Fruit fly (Drosophila melanogaster): ENCODE data around the gene moi.

Gene moi

dm6 chr3R:18274328-18275098, 19.2 kb downstream of the moi start, which contains the start of the genes Vps39 and eIF1A (continued):
- TF ChIP-seq gro (GFP tag; optimal IDR thresholded peaks at IDR 0.05) (peak; percentile 43), NC2β (GFP tag; optimal IDR thresholded peaks at IDR 0.05) (peak; percentile 50), Gsc (GFP tag; IDR thresholded peaks at IDR 0.05) (no peak), CG9932 (GFP tag; IDR thresholded peaks at IDR 0.05) (peak; percentile 68), tna (GFP tag; IDR thresholded peaks at IDR 0.05; ENCODE audit: partially characterized antibody) (peak; percentile 83), CG9215 (GFP tag; IDR thresholded peaks at IDR 0.05) (peak; percentile 48), CG9876 (GFP tag; optimal IDR thresholded peaks at IDR 0.05) (no peak), CG16813 (GFP tag; IDR thresholded peaks at IDR 0.05; ENCODE audit: partially characterized antibody) (peak; percentile 91), lilli (GFP tag; optimal IDR thresholded peaks at IDR 0.05) (peak; percentile 70), CG2678 (tag; optimal IDR thresholded peaks at IDR 0.05) (no peak), HLH3B (GFP tag; IDR thresholded peaks at IDR 0.05) (no peak; the same call in 1 of the 2 replicates), CG2116 (GFP tag; optimal IDR thresholded peaks at IDR 0.05) (peak; percentile 80), zen2 (GFP tag; IDR thresholded peaks at IDR 0.05; ENCODE audit: partially characterized antibody) (peak; percentile 71; the same call in 1 of the 3 replicates), ttk (GFP tag; IDR thresholded peaks at IDR 0.05) (no peak), CG7556 (GFP tag; optimal IDR thresholded peaks at IDR 0.05) (peak; percentile 36), prd (optimal IDR thresholded peaks at IDR 0.05) (no peak), prd (GFP tag; IDR thresholded peaks at IDR 0.05) (peak; percentile 26; the same call in 1 of the 3 replicates), D (optimal IDR thresholded peaks at IDR 0.05) (peak; percentile 72), D (GFP tag; optimal IDR thresholded peaks at IDR 0.05) (no peak), CG42726 (GFP tag; IDR thresholded peaks at IDR 0.05; ENCODE audit: partially characterized antibody) (no peak), Mad (GFP tag; optimal IDR thresholded peaks at IDR 0.05) (peak; percentile 42), GATAe (GFP tag; conservative IDR thresholded peaks at IDR 0.05) (no peak), CG6272 (GFP tag; IDR thresholded peaks at IDR 0.05) (peak; percentile 36; the same call in 1 of the 2 replicates), amos (GFP tag; IDR thresholded peaks at IDR 0.05; ENCODE audit: partially characterized antibody) (peak; percentile 82), pho (GFP tag; optimal IDR thresholded peaks at IDR 0.05) (peak; percentile 64), wdn (GFP tag; IDR thresholded peaks at IDR 0.05) (peak; percentile 19; the same call in 1 of the 2 replicates), CG9817 (tag; optimal IDR thresholded peaks at IDR 0.05) (peak; percentile 46), CG10209 (GFP tag; optimal IDR thresholded peaks at IDR 0.05) (no peak), az2 (GFP tag; optimal IDR thresholded peaks at IDR 0.05) (peak; percentile 10), Lhr (GFP tag; optimal IDR thresholded peaks at IDR 0.05) (peak; percentile 67), crol (GFP tag; IDR thresholded peaks at IDR 0.05) (no peak), CG30403 (GFP tag; optimal IDR thresholded peaks at IDR 0.05) (peak; percentile 67), tio (GFP tag; optimal IDR thresholded peaks at IDR 0.05) (no peak), chm (GFP tag; IDR thresholded peaks at IDR 0.05) (no peak), CG8944 (GFP tag; optimal IDR thresholded peaks at IDR 0.05) (peak; percentile 28), CG4730 (GFP tag; IDR thresholded peaks at IDR 0.05) (no peak), Spps (tag; optimal IDR thresholded peaks at IDR 0.05) (peak; percentile 31), CG18262 (tag; optimal IDR thresholded peaks at IDR 0.05) (peak; percentile 45), sens (GFP tag) (peak; percentile 94), CG3281 (GFP tag; optimal IDR thresholded peaks at IDR 0.05) (no peak), bab2 (GFP tag; optimal IDR thresholded peaks at IDR 0.05) (peak; percentile 7), org-1 (GFP tag; optimal IDR thresholded peaks at IDR 0.05) (no peak), CG3995 (GFP tag; optimal IDR thresholded peaks at IDR 0.05) (peak; percentile 53), unpg (GFP tag; optimal IDR thresholded peaks at IDR 0.05) (peak; percentile 12), CG7928 (GFP tag; optimal IDR thresholded peaks at IDR 0.05) (no peak), maf-S (GFP tag; optimal IDR thresholded peaks at IDR 0.05) (peak; percentile 44), ken (GFP tag; IDR thresholded peaks at IDR 0.05) (no peak), lola (GFP tag; optimal IDR thresholded peaks at IDR 0.05) (peak in 1 of 3 experiments; percentile 24), CG14710 (tag; optimal IDR thresholded peaks at IDR 0.05) (peak; percentile 67), CG12744 (GFP tag; optimal IDR thresholded peaks at IDR 0.05) (peak; percentile 28)

All from whole organism, embryonic.